Fruit fly (Drosophila melanogaster): ENCODE results near the gene Nelf-A.
A peak's percentile ranks its signal among the peaks of the same experiment; 100 is the strongest.

Gene Nelf-A

dm6 chr3R:21245846-21246245 is 22.3 kb downstream of the Nelf-A start:
- TF ChIP-seq CG4496 (GFP tag; IDR thresholded peaks at IDR 0.05), result no peak
- no peak for TF ChIP-seq CG15710 (tag; optimal IDR thresholded peaks at IDR 0.05)
- TF ChIP-seq gl (tag; optimal IDR thresholded peaks at IDR 0.05), result no peak
- no peak for TF ChIP-seq CG34367 (tag; optimal IDR thresholded peaks at IDR 0.05)
- no peak for TF ChIP-seq CG8301 (tag; optimal IDR thresholded peaks at IDR 0.05)
- TF ChIP-seq CG17806 (tag; optimal IDR thresholded peaks at IDR 0.05), result no peak
- TF ChIP-seq CG12605 (GFP tag; IDR thresholded peaks at IDR 0.05), result no peak
- TF ChIP-seq CG13204 (GFP tag; optimal IDR thresholded peaks at IDR 0.05), result no peak

DNA sequence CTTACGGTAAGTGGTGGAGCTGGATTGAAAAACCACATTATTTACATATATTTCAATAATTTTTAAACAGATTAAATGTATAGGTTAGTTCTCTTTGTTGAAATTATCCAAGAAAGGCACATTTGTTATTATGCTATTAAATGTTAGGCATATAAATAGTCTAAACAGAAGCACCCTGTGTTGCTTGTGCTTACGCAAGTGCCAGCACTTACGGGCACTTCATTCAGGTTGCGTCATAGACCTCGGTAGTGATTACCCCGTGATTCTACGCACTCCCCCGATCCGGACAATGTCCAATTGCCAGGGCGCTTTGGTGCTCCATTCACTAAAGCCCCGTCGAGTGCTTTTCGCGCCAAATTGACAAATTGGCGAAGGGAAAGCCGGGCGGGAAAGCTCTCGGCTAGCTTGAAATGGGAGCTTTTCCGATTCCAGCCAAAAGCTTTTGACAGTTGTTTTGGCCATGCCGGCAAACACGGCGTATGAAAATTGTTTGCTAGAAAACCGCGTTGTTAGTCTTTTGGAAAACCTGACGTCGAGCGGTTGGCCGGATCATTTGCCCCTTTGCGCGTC is 23.1 kb downstream of the Nelf-A start, which contains the start of gene ETHR:
TSS of gene ETHR (plus strand) at position 520 of the 570 bp plus-strand sequence.
- TF ChIP-seq CG17806 (tag; optimal IDR thresholded peaks at IDR 0.05) (no peak), CG10348 (GFP tag; IDR thresholded peaks at IDR 0.05) (no peak), CG8159 (tag; optimal IDR thresholded peaks at IDR 0.05) (no peak), CG15710 (tag; optimal IDR thresholded peaks at IDR 0.05) (no peak), CG13204 (GFP tag; optimal IDR thresholded peaks at IDR 0.05) (no peak), fd96Ca (GFP tag; IDR thresholded peaks at IDR 0.05) (peak; percentile 23; the same call in 1 of the 3 replicates), D1 (tag; optimal IDR thresholded peaks at IDR 0.05) (no peak), CG9948 (tag; optimal IDR thresholded peaks at IDR 0.05) (no peak), EcR (GFP tag; optimal IDR thresholded peaks at IDR 0.05) (no peak), CG4496 (GFP tag; IDR thresholded peaks at IDR 0.05) (peak; percentile 66; the same call in 1 of the 3 replicates), CG32121 (GFP tag; IDR thresholded peaks at IDR 0.05) (peak; percentile 54), rn (GFP tag; IDR thresholded peaks at IDR 0.05) (no peak), gl (tag; optimal IDR thresholded peaks at IDR 0.05) (no peak), Pif1A (GFP tag; optimal IDR thresholded peaks at IDR 0.05) (peak; percentile 3), CG12605 (GFP tag; IDR thresholded peaks at IDR 0.05) (no peak)

DNA sequence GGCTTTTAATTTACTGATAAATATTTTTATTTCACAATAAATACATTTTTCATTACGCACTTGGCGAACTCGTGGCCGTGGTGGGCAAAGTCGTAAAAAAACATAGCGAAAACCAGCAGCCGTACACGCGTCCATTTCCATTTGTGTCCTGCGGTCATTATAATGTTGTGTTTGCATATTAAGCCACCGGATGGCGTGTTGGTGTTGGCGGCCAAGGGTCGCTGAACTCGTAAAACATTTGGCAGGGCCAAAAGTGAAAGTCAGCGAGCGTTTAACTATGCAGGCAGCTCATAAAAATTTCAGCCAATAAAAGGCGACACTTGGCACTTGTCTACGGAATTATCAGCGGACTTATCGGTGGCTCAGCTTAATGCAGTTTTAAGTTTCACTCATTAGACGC is 29.0 kb downstream of the Nelf-A start:
- no peak for TF ChIP-seq CG14655 (GFP tag; optimal IDR thresholded peaks at IDR 0.05)
- peak; percentile 18 for TF ChIP-seq EcR (GFP tag; optimal IDR thresholded peaks at IDR 0.05)

DNA sequence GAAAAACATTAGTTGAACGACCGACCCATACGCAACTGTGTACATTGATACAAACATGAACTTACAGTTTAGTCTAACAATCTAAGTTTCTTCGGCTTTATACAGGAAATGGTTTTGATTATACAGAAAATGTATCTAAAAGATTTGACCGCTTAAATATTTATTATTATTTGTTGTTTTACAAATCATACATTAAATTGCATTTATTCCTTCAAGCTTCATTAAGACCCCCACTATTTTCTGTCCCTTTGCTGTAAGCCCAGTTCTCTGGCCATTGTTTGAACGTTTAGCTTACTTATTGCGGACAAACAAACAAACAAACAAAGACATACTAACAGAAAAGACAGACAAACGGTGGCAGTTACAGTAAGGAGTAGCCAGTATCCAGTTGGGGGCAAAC is 30.8 kb downstream of the Nelf-A start:
- TF ChIP-seq CG17806 (tag; optimal IDR thresholded peaks at IDR 0.05) (no peak), CG8159 (tag; optimal IDR thresholded peaks at IDR 0.05) (no peak), D1 (tag; optimal IDR thresholded peaks at IDR 0.05) (no peak), CG14655 (GFP tag; optimal IDR thresholded peaks at IDR 0.05) (peak; percentile 42), CG9948 (tag; optimal IDR thresholded peaks at IDR 0.05) (no peak), Pif1A (GFP tag; optimal IDR thresholded peaks at IDR 0.05) (no peak), Ets98B (GFP tag; IDR thresholded peaks at IDR 0.05) (peak; percentile 14; the same call in 1 of the 2 replicates), CG4496 (GFP tag; IDR thresholded peaks at IDR 0.05) (no peak), CG32121 (GFP tag; IDR thresholded peaks at IDR 0.05) (peak; percentile 57), CG10348 (GFP tag; IDR thresholded peaks at IDR 0.05) (no peak), CG8301 (tag; optimal IDR thresholded peaks at IDR 0.05) (peak; percentile 19), CG13204 (GFP tag; optimal IDR thresholded peaks at IDR 0.05) (no peak), CG15710 (tag; optimal IDR thresholded peaks at IDR 0.05) (no peak), Pif1B (GFP tag; optimal IDR thresholded peaks at IDR 0.05) (no peak), EcR (GFP tag; optimal IDR thresholded peaks at IDR 0.05) (no peak), CG34367 (tag; optimal IDR thresholded peaks at IDR 0.05) (no peak), Snoo (tag; optimal IDR thresholded peaks at IDR 0.05) (no peak), fd96Ca (GFP tag; IDR thresholded peaks at IDR 0.05) (no peak), CG12605 (GFP tag; IDR thresholded peaks at IDR 0.05) (no peak), rn (GFP tag; IDR thresholded peaks at IDR 0.05) (no peak), gl (tag; optimal IDR thresholded peaks at IDR 0.05) (no peak)

DNA sequence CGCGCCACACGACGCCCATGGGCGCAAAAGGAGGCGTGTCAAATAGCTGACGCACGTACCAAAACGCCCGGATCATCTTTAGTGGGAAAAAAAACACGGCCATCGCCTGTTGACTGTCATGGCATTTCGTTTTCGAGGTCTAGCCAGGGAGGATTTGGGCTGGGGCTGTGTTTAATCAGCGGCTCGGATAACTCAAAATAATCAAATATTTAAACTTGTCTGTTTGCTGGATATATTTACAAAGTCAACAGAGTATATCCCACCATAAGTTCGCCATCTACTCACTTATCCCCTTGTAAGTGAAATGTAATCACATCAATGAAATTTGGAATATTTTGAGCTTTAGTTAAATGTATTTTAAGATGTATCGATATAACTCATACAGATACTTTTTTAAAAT is 37.3 kb downstream of the Nelf-A start:
- TF ChIP-seq CG4496 (GFP tag; IDR thresholded peaks at IDR 0.05) (no peak), CG8301 (tag; optimal IDR thresholded peaks at IDR 0.05) (no peak), CG15710 (tag; optimal IDR thresholded peaks at IDR 0.05) (no peak), EcR (GFP tag; optimal IDR thresholded peaks at IDR 0.05) (no peak), rn (GFP tag; IDR thresholded peaks at IDR 0.05) (no peak), Pif1A (GFP tag; optimal IDR thresholded peaks at IDR 0.05) (no peak), CG12605 (GFP tag; IDR thresholded peaks at IDR 0.05) (no peak), CG13204 (GFP tag; optimal IDR thresholded peaks at IDR 0.05) (no peak), Pif1B (GFP tag; optimal IDR thresholded peaks at IDR 0.05) (no peak)

DNA sequence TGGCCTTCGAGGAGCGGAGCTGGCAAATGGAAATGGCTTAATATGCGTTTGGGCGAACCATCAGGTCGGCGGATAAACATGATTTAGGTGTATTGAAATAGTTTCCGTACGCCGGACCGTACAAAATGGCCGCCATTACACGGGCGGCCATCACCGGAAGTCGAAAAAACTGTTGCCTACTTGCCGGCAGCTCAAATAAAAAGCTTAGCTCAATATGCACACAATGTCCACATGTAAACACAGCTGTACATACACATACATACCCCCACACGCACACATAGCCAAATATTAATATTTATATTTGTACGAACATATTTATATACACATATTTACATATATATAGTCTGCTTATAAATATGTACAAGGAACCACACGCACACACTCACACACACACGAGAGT is 39.7 kb downstream of the Nelf-A start:
- TF ChIP-seq CG10348 (GFP tag; IDR thresholded peaks at IDR 0.05), result no peak
- TF ChIP-seq CG4496 (GFP tag; IDR thresholded peaks at IDR 0.05), result peak; percentile 85; the same call in 2 of the 3 replicates
- TF ChIP-seq Pif1A (GFP tag; optimal IDR thresholded peaks at IDR 0.05), result peak; percentile 17
- peak; percentile 40 for TF ChIP-seq Snoo (tag; optimal IDR thresholded peaks at IDR 0.05)
- TF ChIP-seq EcR (GFP tag; optimal IDR thresholded peaks at IDR 0.05), result no peak
- peak; percentile 43; the same call in 1 of the 3 replicates for TF ChIP-seq fd96Ca (GFP tag; IDR thresholded peaks at IDR 0.05)
- TF ChIP-seq CG34367 (tag; optimal IDR thresholded peaks at IDR 0.05), result no peak
- TF ChIP-seq Ets98B (GFP tag; IDR thresholded peaks at IDR 0.05), result peak; percentile 31; the same call in 1 of the 2 replicates
- TF ChIP-seq CG8301 (tag; optimal IDR thresholded peaks at IDR 0.05), result no peak
- no peak for TF ChIP-seq CG13204 (GFP tag; optimal IDR thresholded peaks at IDR 0.05)
- TF ChIP-seq CG17806 (tag; optimal IDR thresholded peaks at IDR 0.05), result no peak
- TF ChIP-seq D1 (tag; optimal IDR thresholded peaks at IDR 0.05), result no peak

All from whole organism, pupa.